Worm (Caenorhabditis elegans) whole organism, L4 larva: Measurements from ENCODE around the gene F22F7.12.

ENCODE experiments used
- F10B5.3 ChIP-seq: sonication (generic microtip); optimal IDR thresholded peaks from 2 replicates; lab custom pipeline; 2016; ENCODE audit warnings: mild to moderate bottlenecking, missing genetic modification characterization, missing compliant biosample characterization
- F26F4.8 ChIP-seq: fragments of 200-800 bp; sonication (Bioruptor generic); conservative IDR thresholded peaks from 2 replicates; pipeline ENCODE4 v1.3.6; 2022; ENCODE audit warnings: missing genetic modification characterization, missing compliant biosample characterization
- F37D6.2 ChIP-seq: sonication (generic microtip); optimal IDR thresholded peaks from 2 replicates; lab custom pipeline; 2016; ENCODE audit warnings: mild to moderate bottlenecking, missing genetic modification characterization, missing compliant biosample characterization
- T26A8.4 ChIP-seq: fragments of 200-800 bp; sonication (Bioruptor generic); IDR thresholded peaks from 2 replicates; pipeline ENCODE4 v1.3.6; 2022; ENCODE audit warnings: missing genetic modification characterization, missing compliant biosample characterization
- Y105C5A.15 ChIP-seq: fragments of 200-800 bp; sonication (Bioruptor generic); IDR thresholded peaks from 2 replicates; pipeline ENCODE4 v1.3.6; 2022; ENCODE audit warnings: missing genetic modification characterization, missing compliant biosample characterization
- Y5F2A.4 ChIP-seq: fragments of 200-800 bp; sonication (Bioruptor generic); optimal IDR thresholded peaks from 2 replicates; lab custom pipeline; 2018; ENCODE audit warnings: mild to moderate bottlenecking, missing genetic modification characterization, missing compliant biosample characterization
- Y75B8A.6 ChIP-seq: fragments of 200-800 bp; sonication (Bioruptor generic); IDR thresholded peaks from 2 replicates; pipeline ENCODE4 v1.3.6; 2022; ENCODE audit warnings: missing genetic modification reagents, missing genetic modification characterization, missing compliant biosample characterization
- ZK337.2 ChIP-seq: fragments of 200-800 bp; sonication (Bioruptor generic); IDR thresholded peaks from 2 replicates; pipeline ENCODE4 v1.3.6; 2022; ENCODE audit warnings: missing genetic modification reagents, missing genetic modification characterization, missing compliant biosample characterization
- ZK546.5 ChIP-seq, 2 experiments: sonication (generic microtip); optimal IDR thresholded peaks; 2 replicates each; lab custom pipeline; 2017; ENCODE audit warnings: missing biosample characterization in 2 of 2, missing genetic modification characterization in 2 of 2
- ama-1 ChIP-seq: fragments of 150-350 bp; optimal IDR thresholded peaks from 2 replicates; lab custom pipeline; 2014; ENCODE audit warnings: inconsistent platforms, mixed read lengths
- arid-1 ChIP-seq: fragments of 200-800 bp; sonication (Bioruptor generic); conservative IDR thresholded peaks from 2 replicates; pipeline ENCODE4 v1.3.6; 2022; ENCODE audit warnings: missing genetic modification reagents, missing genetic modification characterization, missing compliant biosample characterization
- attf-4 ChIP-seq: sonication (generic microtip); optimal IDR thresholded peaks from 3 replicates; lab custom pipeline; 2017; ENCODE audit warnings: missing biosample characterization, missing genetic modification characterization
- ceh-28 ChIP-seq: fragments of 150-350 bp; optimal IDR thresholded peaks from 2 replicates; lab custom pipeline; 2014; ENCODE audit warnings: missing biosample characterization, missing genetic modification reagents, missing genetic modification characterization
- ceh-44 ChIP-seq: fragments of 200-800 bp; sonication (Bioruptor generic); IDR thresholded peaks from 2 replicates; pipeline ENCODE4 v1.3.6; 2022; ENCODE audit warnings: missing genetic modification reagents, missing genetic modification characterization, missing compliant biosample characterization
- ces-1 ChIP-seq: fragments of 150-350 bp; sonication (generic microtip); optimal IDR thresholded peaks from 4 replicates; lab custom pipeline; 2014; ENCODE audit warnings: missing biosample characterization, missing genetic modification reagents, missing genetic modification characterization
- cey-2 ChIP-seq: sonication (generic microtip); optimal IDR thresholded peaks from 3 replicates; lab custom pipeline; 2017; ENCODE audit warnings: missing genetic modification characterization, mild to moderate bottlenecking, missing compliant biosample characterization, antibody characterized with exemption, borderline replicate concordance; ENCODE audit not compliant: insufficient read depth
- ctbp-1 ChIP-seq: fragments of 200-800 bp; sonication (Bioruptor generic); IDR thresholded peaks from 2 replicates; pipeline ENCODE4 v1.3.6; 2022; ENCODE audit warnings: missing genetic modification reagents, missing genetic modification characterization, missing compliant biosample characterization
- daf-12 ChIP-seq: fragments of 150-350 bp; optimal IDR thresholded peaks from 2 replicates; lab custom pipeline; 2014; ENCODE audit warnings: missing biosample characterization, missing genetic modification reagents, missing genetic modification characterization
- daf-8 ChIP-seq: fragments of 200-800 bp; sonication (Bioruptor generic); IDR thresholded peaks from 2 replicates; pipeline ENCODE4 v1.3.6; 2022; ENCODE audit warnings: missing genetic modification characterization, missing compliant biosample characterization
- dmd-8 ChIP-seq: fragments of 200-800 bp; sonication (Bioruptor generic); IDR thresholded peaks from 2 replicates; pipeline ENCODE4 v1.3.6; 2022; ENCODE audit warnings: missing genetic modification characterization, missing compliant biosample characterization
- dmd-9 ChIP-seq: fragments of 200-800 bp; sonication (Bioruptor generic); IDR thresholded peaks from 2 replicates; pipeline ENCODE4 v1.3.6; 2022; ENCODE audit warnings: missing genetic modification reagents, missing genetic modification characterization, missing compliant biosample characterization
- dve-1 ChIP-seq: sonication (generic microtip); optimal IDR thresholded peaks from 2 replicates; lab custom pipeline; 2017; ENCODE audit warnings: antibody characterized with exemption, mild to moderate bottlenecking, missing genetic modification characterization, missing compliant biosample characterization; ENCODE audit not compliant: insufficient read depth
- egl-27 ChIP-seq: sonication (generic microtip); optimal IDR thresholded peaks from 3 replicates; lab custom pipeline; 2017; ENCODE audit warnings: missing biosample characterization, missing genetic modification reagents, missing genetic modification characterization
- gei-8 ChIP-seq: fragments of 200-800 bp; sonication (Bioruptor generic); optimal IDR thresholded peaks from 2 replicates; lab custom pipeline; 2018; ENCODE audit warnings: mild to moderate bottlenecking, missing genetic modification characterization, missing compliant biosample characterization
- hif-1 ChIP-seq, 2 experiments: sonication (generic microtip); optimal IDR thresholded peaks; 2 replicates each; lab custom pipeline; 2016 to 2017; ENCODE audit warnings: missing compliant biosample characterization in 2 of 2, missing genetic modification characterization in 2 of 2, missing genetic modification reagents in 2 of 2, missing genotype in 2 of 2, mild to moderate bottlenecking in 1 of 2
- hlh-30 ChIP-seq: sonication (generic microtip); optimal IDR thresholded peaks from 2 replicates; lab custom pipeline; 2017; ENCODE audit warnings: antibody characterized with exemption, mild to moderate bottlenecking, missing genetic modification characterization, missing compliant biosample characterization; ENCODE audit not compliant: insufficient read depth
- lim-7 ChIP-seq: fragments of 200-800 bp; sonication (Bioruptor generic); IDR thresholded peaks from 2 replicates; pipeline ENCODE4 v1.3.6; 2022; ENCODE audit warnings: missing genetic modification characterization, missing compliant biosample characterization
- lin-13 ChIP-seq: fragments of 150-350 bp; optimal IDR thresholded peaks from 2 replicates; lab custom pipeline; 2014; ENCODE audit warnings: missing biosample characterization, missing genetic modification reagents, missing genetic modification characterization
- lin-29 ChIP-seq: fragments of 200-800 bp; sonication (Bioruptor generic); IDR thresholded peaks from 2 replicates; pipeline ENCODE4 v1.3.6; 2022; ENCODE audit warnings: missing genetic modification reagents, missing genetic modification characterization, missing compliant biosample characterization
- lir-3 ChIP-seq: sonication (generic microtip); optimal IDR thresholded peaks from 2 replicates; lab custom pipeline; 2016; ENCODE audit warnings: mild to moderate bottlenecking, missing genetic modification characterization, missing compliant biosample characterization
- mdl-1 ChIP-seq, 2 experiments: fragments of 150-350 bp in 1 of 2; sonication (generic microtip) in 1 of 2; optimal IDR thresholded peaks; 2 replicates each; lab custom pipeline; 2014 to 2017; ENCODE audit warnings: missing biosample characterization in 2 of 2, missing genetic modification characterization in 2 of 2
- mdt-29 ChIP-seq: fragments of 200-800 bp; sonication (Bioruptor generic); IDR thresholded peaks from 2 replicates; pipeline ENCODE4 v1.3.6; 2022; ENCODE audit warnings: missing genetic modification reagents, missing genetic modification characterization, missing compliant biosample characterization
- mep-1 ChIP-seq: fragments of 150-350 bp; sonication (generic microtip); optimal IDR thresholded peaks from 3 replicates; lab custom pipeline; 2014; ENCODE audit warnings: missing biosample characterization, missing genetic modification characterization
- mxl-3 ChIP-seq: fragments of 200-800 bp; sonication (Bioruptor generic); optimal IDR thresholded peaks from 2 replicates; lab custom pipeline; 2018; ENCODE audit warnings: mild to moderate bottlenecking, missing genetic modification characterization, missing compliant biosample characterization
- nhr-10 ChIP-seq: fragments of 150-350 bp; optimal IDR thresholded peaks from 2 replicates; lab custom pipeline; 2014; ENCODE audit warnings: missing biosample characterization, missing genetic modification characterization
- nhr-102 ChIP-seq: sonication (generic microtip); optimal IDR thresholded peaks from 2 replicates; lab custom pipeline; 2016; ENCODE audit warnings: mild to moderate bottlenecking, missing genetic modification characterization, moderate library complexity, missing compliant biosample characterization
- nhr-11 ChIP-seq: fragments of 150-350 bp; optimal IDR thresholded peaks from 2 replicates; lab custom pipeline; 2014; ENCODE audit warnings: missing biosample characterization, missing genetic modification characterization
- nhr-111 ChIP-seq: fragments of 200-800 bp; sonication (Bioruptor generic); optimal IDR thresholded peaks from 2 replicates; lab custom pipeline; 2018; ENCODE audit warnings: mild to moderate bottlenecking, missing genetic modification characterization, missing compliant biosample characterization
- nhr-237 ChIP-seq: sonication (generic microtip); optimal IDR thresholded peaks from 2 replicates; lab custom pipeline; 2017; ENCODE audit warnings: missing biosample characterization, missing genetic modification characterization
- nhr-28 ChIP-seq: fragments of 150-350 bp; optimal IDR thresholded peaks from 2 replicates; lab custom pipeline; 2014; ENCODE audit warnings: missing biosample characterization, missing genetic modification characterization
- nhr-6 ChIP-seq: fragments of 150-350 bp; optimal IDR thresholded peaks from 2 replicates; lab custom pipeline; 2014; ENCODE audit warnings: missing biosample characterization, missing genetic modification characterization
- nhr-76 ChIP-seq: fragments of 150-350 bp; optimal IDR thresholded peaks from 2 replicates; lab custom pipeline; 2014; ENCODE audit warnings: missing biosample characterization, missing genetic modification characterization
- nhr-77 ChIP-seq: fragments of 150-350 bp; optimal IDR thresholded peaks from 2 replicates; lab custom pipeline; 2014; ENCODE audit warnings: missing biosample characterization, missing genetic modification characterization
- php-3 ChIP-seq: fragments of 200-800 bp; sonication (Bioruptor generic); IDR thresholded peaks from 2 replicates; pipeline ENCODE4 v1.3.6; 2022; ENCODE audit warnings: missing genetic modification reagents, missing genetic modification characterization, missing compliant biosample characterization
- pqm-1 ChIP-seq: sonication (generic microtip); optimal IDR thresholded peaks from 2 replicates; lab custom pipeline; 2017; ENCODE audit warnings: missing biosample characterization, missing genetic modification characterization
- snpc-1.2 ChIP-seq: fragments of 200-800 bp; sonication (Bioruptor generic); IDR thresholded peaks from 2 replicates; pipeline ENCODE4 v1.3.6; 2022; ENCODE audit warnings: missing genetic modification reagents, missing genetic modification characterization, missing compliant biosample characterization
- snpc-4 ChIP-seq: fragments of 150-350 bp; optimal IDR thresholded peaks from 2 replicates; lab custom pipeline; 2014; ENCODE audit warnings: missing biosample characterization, missing genetic modification characterization
- tag-97 ChIP-seq: fragments of 200-800 bp; sonication (Bioruptor generic); IDR thresholded peaks from 2 replicates; pipeline ENCODE4 v1.3.6; 2022; ENCODE audit warnings: missing genetic modification characterization, missing compliant biosample characterization
- tra-1 ChIP-seq: fragments of 200-800 bp; sonication (Bioruptor generic); IDR thresholded peaks from 2 replicates; pipeline ENCODE4 v1.3.6; 2022; ENCODE audit warnings: missing genetic modification reagents, missing genetic modification characterization, missing compliant biosample characterization
- unc-62 ChIP-seq, 3 experiments: fragments of 150-350 bp in 1 of 3; sonication (generic microtip); optimal IDR thresholded peaks in 2 of 3; peaks in 1 of 3; 1 replicate in 1 of 3; 2 replicates in 2 of 3; lab custom pipeline; 2014 to 2017; ENCODE audit warnings: missing biosample characterization in 3 of 3, missing genetic modification characterization in 3 of 3, missing genetic modification reagents in 3 of 3, missing genotype in 1 of 3
- zfp-2 ChIP-seq: sonication (generic microtip); optimal IDR thresholded peaks from 2 replicates; lab custom pipeline; 2016; ENCODE audit warnings: mild to moderate bottlenecking, missing genetic modification characterization, missing compliant biosample characterization
- ztf-11 ChIP-seq: fragments of 150-350 bp; optimal IDR thresholded peaks from 2 replicates; lab custom pipeline; 2014; ENCODE audit warnings: missing biosample characterization, missing genetic modification characterization

Gene F22F7.12

ce11 chrV:2135323-2135722 is 9.0 kb downstream of the F22F7.12 start (continued):
- TF ChIP-seq T26A8.4, result no peak
- peak; percentile 55 for TF ChIP-seq hlh-30 (tag; lab: Kevin White, UChicago)
- no peak for TF ChIP-seq nhr-76 (tag; lab: Kevin White, UChicago)
- no peak for TF ChIP-seq lin-29 (GFP tag; lab: Robert Waterston, UW)
- TF ChIP-seq tag-97 (GFP tag; lab: Robert Waterston, UW), result no peak
- no peak for TF ChIP-seq ztf-11 (tag; lab: Kevin White, UChicago)
- TF ChIP-seq ama-1 (lab: Kevin White, UChicago), result no peak
- TF ChIP-seq gei-8 (GFP tag; lab: Kevin White, UChicago), result no peak
- no peak for TF ChIP-seq nhr-77 (tag; lab: Kevin White, UChicago)
- TF ChIP-seq ZK337.2 (GFP tag; lab: Robert Waterston, UW), result 0 out of 2 replicates have a peak, but pooled peaks have one; percentile 8
- TF ChIP-seq F26F4.8 (GFP tag; lab: Robert Waterston, UW), result no peak
- TF ChIP-seq mep-1 (tag; lab: Kevin White, UChicago), result peak; percentile 36
- TF ChIP-seq mdl-1 (tag; optimal IDR thresholded peaks at IDR 0.05; lab: Kevin White, UChicago), result peak in 1 of 2 experiments; percentile 68
- no peak for TF ChIP-seq dmd-8 (GFP tag; lab: Robert Waterston, UW)
- TF ChIP-seq pqm-1 (tag; lab: Kevin White, UChicago), result no peak
- TF ChIP-seq ZK546.5 (tag; optimal IDR thresholded peaks at IDR 0.05; lab: Kevin White, UChicago), result no peak
- no peak for TF ChIP-seq cey-2 (tag; lab: Kevin White, UChicago)
- no peak for TF ChIP-seq mdt-29 (GFP tag; lab: Robert Waterston, UW)
- no peak for TF ChIP-seq lim-7 (GFP tag; lab: Robert Waterston, UW)
- TF ChIP-seq ceh-44, result no peak
- TF ChIP-seq nhr-102 (tag; lab: Kevin White, UChicago), result no peak
- TF ChIP-seq ctbp-1 (GFP tag; lab: Robert Waterston, UW), result peak; percentile 24; the same call in 1 of the 2 replicates
- TF ChIP-seq snpc-4 (tag; lab: Kevin White, UChicago), result no peak
- no peak for TF ChIP-seq ces-1 (GFP tag; lab: Kevin White, UChicago)
- TF ChIP-seq daf-12 (tag; lab: Kevin White, UChicago), result no peak
- TF ChIP-seq egl-27 (tag; lab: Kevin White, UChicago), result no peak
- no peak for TF ChIP-seq nhr-10 (tag; lab: Kevin White, UChicago)
- TF ChIP-seq nhr-28 (tag; lab: Kevin White, UChicago), result peak; percentile 63
- peak; percentile 45; the same call in 1 of the 2 replicates for TF ChIP-seq arid-1 (GFP tag; lab: Robert Waterston, UW)
- no peak for TF ChIP-seq snpc-1.2 (GFP tag; lab: Robert Waterston, UW)
- TF ChIP-seq lin-13 (GFP tag; lab: Kevin White, UChicago), result no peak
- peak; percentile 95 for TF ChIP-seq mxl-3 (GFP tag; lab: Kevin White, UChicago)
- peak; percentile 4 for TF ChIP-seq dve-1 (tag; lab: Kevin White, UChicago)
- TF ChIP-seq Y5F2A.4 (GFP tag; lab: Kevin White, UChicago), result no peak
- no peak for TF ChIP-seq attf-4 (tag; lab: Kevin White, UChicago)
- TF ChIP-seq Y105C5A.15, result no peak
- no peak for TF ChIP-seq php-3 (GFP tag; lab: Robert Waterston, UW)
- no peak for TF ChIP-seq dmd-9 (GFP tag; lab: Robert Waterston, UW)
- TF ChIP-seq nhr-111, result no peak
- no peak for TF ChIP-seq nhr-237 (tag; lab: Kevin White, UChicago)
- no peak for TF ChIP-seq nhr-6 (tag; lab: Kevin White, UChicago)
- TF ChIP-seq daf-8 (GFP tag; lab: Robert Waterston, UW), result no peak
- no peak for TF ChIP-seq tra-1
- no peak for TF ChIP-seq F10B5.3 (tag; lab: Kevin White, UChicago)
- TF ChIP-seq lir-3, result no peak
- no peak for TF ChIP-seq ceh-28 (tag; lab: Kevin White, UChicago)
- TF ChIP-seq hif-1 (tag; optimal IDR thresholded peaks at IDR 0.05; lab: Kevin White, UChicago), result peak in 1 of 2 experiments; percentile 7
- TF ChIP-seq F37D6.2 (tag; lab: Kevin White, UChicago), result no peak
- no peak for TF ChIP-seq Y75B8A.6 (GFP tag; lab: Robert Waterston, UW)
- peak; percentile 69 for TF ChIP-seq nhr-11 (tag; lab: Kevin White, UChicago)
- TF ChIP-seq unc-62 (GFP tag; optimal IDR thresholded peaks at IDR 0.05 in 1 of 2; lab: Kevin White, UChicago), result no peak
- TF ChIP-seq unc-62 (tag; optimal IDR thresholded peaks at IDR 0.05; lab: Kevin White, UChicago), result no peak
- no peak for TF ChIP-seq zfp-2
